Fruit fly (Drosophila melanogaster): ENCODE results near the gene Atg8a.
A peak's percentile ranks its signal among the peaks of the same experiment; 100 is the strongest.

The Atg8a gene

DNA sequence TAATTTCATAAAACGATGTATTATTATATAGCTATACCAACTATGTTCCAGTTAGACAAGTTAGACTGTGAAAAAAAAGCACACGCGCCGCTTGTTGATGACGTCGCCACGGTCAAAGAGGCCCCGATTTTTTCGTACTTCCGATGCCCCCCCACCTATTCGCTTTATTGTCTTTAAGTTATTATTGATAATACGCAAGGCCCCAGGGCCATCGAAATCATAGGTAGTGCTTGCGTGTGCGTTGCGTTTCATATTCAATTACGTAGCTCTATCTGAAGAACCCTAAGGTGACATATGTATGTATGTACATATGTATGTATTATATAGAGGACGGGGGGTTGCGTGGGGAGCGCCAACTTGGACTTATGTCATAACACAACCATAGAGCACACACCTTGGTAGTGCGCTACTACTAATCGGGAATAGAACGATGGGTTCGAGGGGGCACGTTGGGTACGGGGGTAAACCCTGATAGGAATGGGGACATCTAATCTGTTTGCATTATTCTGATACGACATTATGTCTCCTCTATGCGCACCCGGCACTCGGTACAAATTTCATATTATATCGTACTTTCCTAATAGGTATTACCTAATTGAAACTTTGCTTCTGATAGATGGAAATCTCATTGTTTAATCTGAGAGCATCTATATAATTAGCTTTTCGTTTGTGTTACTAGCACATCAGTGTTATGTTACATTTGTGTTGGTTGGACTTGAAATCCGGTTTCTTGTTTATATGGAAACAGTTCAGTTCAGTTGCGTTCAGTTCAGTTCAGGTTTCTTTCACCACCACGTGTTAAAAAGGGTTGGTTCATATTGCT is 28.3 kb downstream of the Atg8a start:
- TF ChIP-seq CG8478 (optimal IDR thresholded peaks at IDR 0.05): no peak
- no peak for TF ChIP-seq CTCF (optimal IDR thresholded peaks at IDR 0.05)

dm6 chrX:10738835-10739371 is 29.2 kb downstream of the Atg8a start:
- no peak for TF ChIP-seq CG8478 (optimal IDR thresholded peaks at IDR 0.05)
- no peak for TF ChIP-seq CTCF (optimal IDR thresholded peaks at IDR 0.05)

DNA sequence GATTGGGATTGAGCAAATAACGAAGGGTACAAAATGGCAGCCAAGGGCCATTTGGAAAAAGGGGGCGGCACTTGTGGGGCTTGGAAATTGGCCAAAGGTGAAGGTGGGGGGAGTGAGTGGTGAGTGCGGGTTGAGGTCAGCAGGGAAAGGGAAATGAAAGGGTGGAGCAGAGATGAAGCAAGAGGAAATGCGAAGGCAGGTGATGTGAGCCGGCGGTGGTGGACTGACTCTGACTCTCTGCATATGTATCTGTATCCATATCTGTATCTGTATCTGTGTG is 30.0 kb downstream of the Atg8a start:
- TF ChIP-seq CTCF (optimal IDR thresholded peaks at IDR 0.05) (no peak), CG8478 (optimal IDR thresholded peaks at IDR 0.05) (no peak)

DNA sequence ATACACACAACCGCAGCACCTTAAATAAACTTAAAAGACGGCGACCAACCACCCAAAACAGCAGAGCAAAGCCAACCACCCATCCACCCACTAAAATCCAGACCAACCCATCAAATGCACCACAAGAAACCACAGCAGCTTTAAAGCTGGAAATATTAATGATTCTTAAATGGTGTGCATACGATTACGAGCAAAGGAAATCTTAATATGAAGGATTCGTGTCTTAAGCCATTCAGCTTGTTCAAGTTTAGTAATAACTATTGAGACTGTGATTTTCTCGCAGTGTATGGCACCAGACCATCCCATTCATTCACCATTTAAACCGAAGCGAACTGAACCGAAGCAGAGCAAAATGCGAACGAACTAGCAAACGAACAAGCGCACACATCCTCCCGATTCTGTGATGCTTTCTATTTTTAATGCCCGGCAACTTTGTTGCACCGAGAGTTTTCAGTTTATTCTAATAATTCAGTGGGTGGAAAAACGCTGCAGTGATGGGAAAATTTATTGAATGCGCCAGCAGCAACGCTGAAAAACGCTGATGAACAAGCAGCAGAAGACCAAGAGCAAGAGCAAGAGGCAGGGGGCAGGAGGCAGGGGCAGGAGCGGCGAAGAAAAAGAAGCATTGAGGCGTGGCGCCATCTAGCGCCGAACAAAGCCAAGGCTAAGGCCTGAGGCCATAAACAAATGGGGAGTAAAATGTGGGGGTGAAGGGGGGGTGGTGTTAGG is 30.6 kb downstream of the Atg8a start:
- TF ChIP-seq CG8478 (optimal IDR thresholded peaks at IDR 0.05) (no peak), CTCF (optimal IDR thresholded peaks at IDR 0.05) (peak; percentile 78 to 83)

DNA sequence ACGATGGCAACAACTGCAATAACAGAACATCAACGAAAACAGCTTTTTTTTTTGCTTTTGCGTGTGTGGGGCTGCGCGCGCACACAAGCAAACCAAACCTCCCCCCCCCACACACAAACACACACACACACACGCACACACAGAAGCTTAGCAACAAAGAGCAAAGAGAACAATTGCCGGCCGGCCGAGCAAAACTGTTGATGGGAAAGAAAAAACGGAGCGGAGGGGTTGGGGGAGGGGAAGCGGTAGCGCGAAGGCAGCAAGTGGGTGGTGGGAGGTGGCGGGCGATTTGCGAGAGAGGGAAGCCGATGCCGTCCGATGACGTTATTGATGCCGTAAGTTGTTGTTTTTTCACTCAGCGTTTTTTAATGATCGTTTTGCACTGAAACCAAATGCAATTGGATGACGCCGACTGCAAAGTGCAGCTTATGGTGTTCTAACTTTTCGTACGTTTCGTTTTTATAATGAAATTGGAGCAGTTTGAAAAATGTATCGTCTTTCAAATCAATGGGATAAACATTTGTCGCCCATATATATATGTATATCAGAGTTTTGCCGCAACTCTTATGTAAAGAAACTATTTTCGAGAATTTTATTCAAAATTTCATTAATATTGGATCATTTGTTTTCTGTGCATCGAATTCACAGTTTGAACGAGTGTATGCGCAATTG is 32.3 kb downstream of the Atg8a start:
- TF ChIP-seq CG8478 (optimal IDR thresholded peaks at IDR 0.05): no peak
- TF ChIP-seq CTCF (optimal IDR thresholded peaks at IDR 0.05): no peak

- TF ChIP-seq CG8478 (optimal IDR thresholded peaks at IDR 0.05) (no peak), CTCF (optimal IDR thresholded peaks at IDR 0.05) (no peak)
Observed at dm6 chrX:10734763-10735681, 33.1 kb downstream of the Atg8a start.

- no peak for TF ChIP-seq CG8478 (optimal IDR thresholded peaks at IDR 0.05)
- no peak for TF ChIP-seq CTCF (optimal IDR thresholded peaks at IDR 0.05)
Observed at dm6 chrX:10732733-10733455, 35.2 kb downstream of the Atg8a start.

- TF ChIP-seq CTCF (optimal IDR thresholded peaks at IDR 0.05) (no peak), CG8478 (optimal IDR thresholded peaks at IDR 0.05) (no peak)
Observed at dm6 chrX:10731801-10732200, 36.3 kb downstream of the Atg8a start.

DNA sequence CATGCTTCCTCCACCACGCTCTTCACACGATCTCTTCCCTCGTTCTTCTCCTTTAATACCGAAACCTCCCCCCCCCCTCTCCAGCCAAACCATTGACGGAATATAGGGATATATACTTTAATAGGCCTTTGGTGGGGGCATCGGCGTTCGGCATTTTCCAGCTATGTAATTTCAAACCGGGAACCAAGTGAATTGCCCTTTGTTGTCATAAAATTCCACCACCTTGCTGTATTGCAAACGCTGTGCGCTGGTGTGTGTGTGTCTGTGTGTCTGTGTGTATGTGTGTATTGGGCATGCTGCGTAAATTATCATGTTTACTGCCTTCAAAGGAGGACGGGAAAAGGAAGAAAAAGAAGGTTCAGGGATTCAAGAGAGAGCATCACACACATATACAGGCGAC is 36.8 kb downstream of the Atg8a start:
- no peak for TF ChIP-seq CG8478 (optimal IDR thresholded peaks at IDR 0.05)
- no peak for TF ChIP-seq CTCF (optimal IDR thresholded peaks at IDR 0.05)

DNA sequence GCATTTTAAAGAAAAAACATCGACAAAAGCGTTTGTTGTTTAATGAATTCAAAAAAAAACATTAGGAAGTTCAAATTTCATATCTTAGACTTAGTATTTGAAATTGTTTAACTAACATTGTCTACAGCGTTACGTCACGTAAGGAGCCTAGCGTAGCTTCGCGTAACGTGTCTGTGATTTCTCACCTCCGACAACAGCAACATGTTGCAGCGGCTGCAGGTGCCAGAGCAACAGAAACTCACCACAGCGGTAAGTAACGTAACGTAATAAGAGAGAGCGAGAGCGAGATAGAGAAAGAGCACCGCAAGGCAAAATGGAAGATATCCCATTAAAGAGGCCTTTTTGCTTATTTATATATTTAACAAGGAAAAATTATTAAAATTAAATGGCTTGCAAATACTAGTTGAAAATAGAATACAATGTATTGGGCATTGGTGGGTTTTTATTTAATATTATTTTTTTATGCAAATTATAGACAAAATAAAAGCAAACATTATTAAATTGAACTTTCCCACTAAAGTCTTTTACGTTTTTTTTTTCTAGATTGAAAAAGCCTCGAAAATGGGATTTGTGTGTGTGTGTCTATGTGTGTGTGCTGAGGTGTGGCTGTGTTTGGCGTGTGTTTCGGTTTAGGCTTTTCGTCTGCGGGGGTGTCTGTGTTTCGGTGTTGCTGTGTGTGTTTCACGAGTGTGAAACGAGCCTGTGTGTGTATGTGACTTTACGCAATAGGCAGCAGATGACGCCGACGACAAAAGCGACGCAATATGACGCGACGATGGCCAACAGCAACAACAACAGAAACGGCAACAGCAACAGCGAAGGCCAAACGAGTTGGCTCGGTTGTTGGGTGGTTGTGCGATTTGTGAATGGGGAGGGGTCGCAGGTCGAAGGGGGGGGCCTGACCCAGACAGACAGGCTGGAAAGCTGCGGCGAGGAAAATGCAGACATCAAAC is 37.9 kb downstream of the Atg8a start:
- TF ChIP-seq CG8478 (optimal IDR thresholded peaks at IDR 0.05) (no peak), CTCF (optimal IDR thresholded peaks at IDR 0.05) (no peak)

DNA sequence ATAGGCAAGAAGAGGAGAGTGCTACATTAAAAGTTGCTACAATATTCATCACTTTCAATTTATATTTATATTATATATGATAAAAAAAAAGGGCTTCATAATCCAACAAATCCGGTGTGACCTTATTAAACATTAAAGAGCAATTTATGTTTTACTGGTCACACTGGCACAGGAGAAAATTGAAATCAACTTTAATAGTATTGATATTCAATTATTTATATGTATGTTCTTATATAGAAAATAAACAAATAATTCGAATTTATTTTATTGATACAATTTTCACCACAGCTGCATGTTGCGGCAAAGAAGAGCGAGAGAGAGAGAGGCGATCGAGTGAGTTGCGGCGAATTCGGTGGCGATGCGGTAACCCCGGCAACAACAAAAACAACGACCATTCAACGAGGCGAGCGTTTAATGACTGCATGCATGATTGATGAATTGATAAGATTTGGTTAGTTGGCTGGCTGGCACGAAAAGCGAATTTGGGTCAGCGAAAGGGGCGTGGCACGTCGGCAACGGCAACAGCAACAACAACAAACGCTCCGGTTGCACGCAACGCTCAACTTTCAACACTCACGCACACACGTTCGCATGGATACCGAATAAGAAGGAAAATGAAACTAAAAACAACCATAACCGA is 38.8 kb downstream of the Atg8a start:
- no peak for TF ChIP-seq CTCF (optimal IDR thresholded peaks at IDR 0.05)
- no peak for TF ChIP-seq CG8478 (optimal IDR thresholded peaks at IDR 0.05)

DNA sequence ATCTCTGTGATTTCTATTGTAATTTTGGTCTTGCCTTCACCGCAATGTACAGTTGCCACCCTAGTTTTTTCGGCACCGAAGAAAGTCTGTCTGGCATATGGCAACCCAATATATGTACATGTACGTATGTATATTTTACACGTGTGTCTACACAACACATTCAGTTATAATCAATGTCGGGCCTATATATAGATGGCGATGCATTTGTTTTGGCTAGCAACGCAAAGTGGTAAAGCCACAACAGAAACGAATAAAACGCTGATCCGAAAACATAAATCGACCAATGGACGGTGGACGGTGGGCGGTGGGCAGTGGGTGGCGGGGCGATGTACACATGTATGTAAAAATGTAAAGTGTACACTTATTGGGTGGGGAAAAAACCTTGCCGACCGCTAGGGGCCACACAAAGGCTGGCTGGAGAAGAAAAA is 39.6 kb downstream of the Atg8a start:
- no peak for TF ChIP-seq CG8478 (optimal IDR thresholded peaks at IDR 0.05)
- peak; percentile 86 to 92 for TF ChIP-seq CTCF (optimal IDR thresholded peaks at IDR 0.05)
